Fruit fly (Drosophila melanogaster) whole organism, embryonic: ENCODE data around the gene CCHa1.
A peak's percentile ranks its signal among the peaks of the same experiment; 100 is the strongest.

Experiments
- Aef1 ChIP-seq: fragments of 200-800 bp; sonication (Bioruptor generic); IDR thresholded peaks from 3 replicates; pipeline ENCODE4 v1.3.6; 2022; ENCODE audit warnings: missing biosample characterization, missing genetic modification characterization
- Asciz ChIP-seq: fragments of 200-800 bp; sonication (Bioruptor generic); optimal IDR thresholded peaks from 2 replicates; lab custom pipeline; 2017; ENCODE audit warnings: missing biosample characterization, mild to moderate bottlenecking, missing genetic modification characterization, missing genetic modification reagents
- CG11696 ChIP-seq: fragments of 200-800 bp; sonication (Bioruptor generic); IDR thresholded peaks from 2 replicates; pipeline ENCODE4 v1.3.6; 2022; ENCODE audit warnings: missing biosample characterization, missing genetic modification characterization
- CG12104 ChIP-seq: fragments of 200-800 bp; sonication (Bioruptor generic); optimal IDR thresholded peaks from 3 replicates; lab custom pipeline; 2016; ENCODE audit warnings: missing biosample characterization, missing genetic modification characterization
- CG12299 ChIP-seq: fragments of 200-800 bp; sonication (Bioruptor generic); optimal IDR thresholded peaks from 2 replicates; lab custom pipeline; 2018; ENCODE audit warnings: missing biosample characterization, mild to moderate bottlenecking, missing genetic modification characterization
- CG15011 ChIP-seq: fragments of 200-800 bp; sonication (Bioruptor generic); optimal IDR thresholded peaks from 3 replicates; lab custom pipeline; 2018; ENCODE audit warnings: missing biosample characterization, mild to moderate bottlenecking, missing genetic modification characterization
- CG1647 ChIP-seq: fragments of 200-800 bp; sonication (Bioruptor generic); optimal IDR thresholded peaks from 3 replicates; lab custom pipeline; 2016; ENCODE audit warnings: missing biosample characterization, missing genetic modification characterization
- CG16815 ChIP-seq: fragments of 200-800 bp; sonication (Bioruptor generic); optimal IDR thresholded peaks from 3 replicates; lab custom pipeline; 2017; ENCODE audit warnings: missing biosample characterization, mild to moderate bottlenecking, missing genetic modification characterization
- CG2678 ChIP-seq: fragments of 200-800 bp; sonication (Bioruptor generic); optimal IDR thresholded peaks from 3 replicates; lab custom pipeline; 2019; ENCODE audit warnings: missing biosample characterization, mild to moderate bottlenecking, missing genetic modification characterization, moderate library complexity
- CG2889 ChIP-seq: fragments of 200-800 bp; sonication (Bioruptor generic); IDR thresholded peaks from 3 replicates; pipeline ENCODE4 v1.3.6; 2022; ENCODE audit warnings: missing biosample characterization, missing genetic modification characterization
- CG30403 ChIP-seq: fragments of 200-800 bp; sonication (Bioruptor generic); optimal IDR thresholded peaks from 3 replicates; lab custom pipeline; 2016; ENCODE audit warnings: missing biosample characterization, missing genetic modification characterization
- CG33557 ChIP-seq: fragments of 200-800 bp; sonication (Bioruptor generic); optimal IDR thresholded peaks from 2 replicates; lab custom pipeline; 2019; ENCODE audit warnings: missing biosample characterization, mild to moderate bottlenecking, missing genetic modification characterization, moderate library complexity
- CG43689 ChIP-seq: fragments of 200-800 bp; sonication (Bioruptor generic); IDR thresholded peaks from 2 replicates; pipeline ENCODE4 v1.3.6; 2022; ENCODE audit warnings: missing biosample characterization, missing genetic modification characterization
- CG4707 ChIP-seq: fragments of 200-800 bp; sonication (Bioruptor generic); optimal IDR thresholded peaks from 2 replicates; lab custom pipeline; 2018; ENCODE audit warnings: missing biosample characterization, mild to moderate bottlenecking, missing genetic modification characterization, moderate library complexity
- CG4820 ChIP-seq: fragments of 200-800 bp; sonication (Bioruptor generic); optimal IDR thresholded peaks from 3 replicates; lab custom pipeline; 2016; ENCODE audit warnings: missing biosample characterization, missing genetic modification characterization
- CG6689 ChIP-seq: fragments of 200-800 bp; sonication (Bioruptor generic); IDR thresholded peaks from 2 replicates; pipeline ENCODE4 v1.3.6; 2022; ENCODE audit warnings: missing biosample characterization, missing genetic modification characterization
- CG9932 ChIP-seq: fragments of 200-800 bp; sonication (Bioruptor generic); IDR thresholded peaks from 2 replicates; pipeline ENCODE4 v1.3.6; 2022; ENCODE audit warnings: missing biosample characterization, missing genetic modification characterization
- CTCF ChIP-seq: fragments of 200-800 bp; sonication (Bioruptor generic); optimal IDR thresholded peaks from 2 replicates; lab custom pipeline; 2017; ENCODE audit warnings: missing biosample characterization, mild to moderate bottlenecking, missing genetic modification characterization, moderate library complexity
- Dip2 ChIP-seq: fragments of 200-800 bp; sonication (Bioruptor generic); IDR thresholded peaks from 2 replicates; pipeline ENCODE4 v1.3.6; 2022; ENCODE audit warnings: missing biosample characterization, missing genetic modification characterization
- Hand ChIP-seq: fragments of 200-800 bp; sonication (Bioruptor generic); optimal IDR thresholded peaks from 2 replicates; lab custom pipeline; 2017; ENCODE audit warnings: mild to moderate bottlenecking, missing biosample characterization, missing genetic modification reagents, missing genetic modification characterization
- Lhr ChIP-seq: fragments of 200-800 bp; sonication (Bioruptor generic); optimal IDR thresholded peaks from 3 replicates; lab custom pipeline; 2017; ENCODE audit warnings: mild to moderate bottlenecking, missing biosample characterization, missing genetic modification reagents, missing genetic modification characterization
- Med ChIP-seq: fragments of 200-800 bp; sonication (Bioruptor generic); peaks from one replicate; lab custom pipeline; 2016; ENCODE audit warnings: missing biosample characterization, missing genetic modification characterization, mild to moderate bottlenecking, inconsistent platforms, moderate library complexity
- NFAT ChIP-seq: fragments of 200-800 bp; sonication (Bioruptor generic); IDR thresholded peaks from 2 replicates; pipeline ENCODE4 v1.3.6; 2022; ENCODE audit warnings: missing biosample characterization, missing genetic modification characterization
- Oaz ChIP-seq: fragments of 200-800 bp; sonication (Bioruptor generic); IDR thresholded peaks from 2 replicates; pipeline ENCODE4 v1.3.6; 2022; ENCODE audit warnings: missing biosample characterization, missing genetic modification characterization
- Rx ChIP-seq: fragments of 200-800 bp; sonication (Bioruptor generic); IDR thresholded peaks from 2 replicates; pipeline ENCODE4 v1.3.6; 2022; ENCODE audit warnings: missing biosample characterization, missing genetic modification characterization
- Trl ChIP-seq, 3 experiments: fragments of >200 bp in 2 of 3; fragments of 200-800 bp in 1 of 3; sonication (Bioruptor generic) in 1 of 3; optimal IDR thresholded peaks; 2 replicates in 1 of 3; 3 replicates in 2 of 3; lab custom pipeline; 2016 to 2017; ENCODE audit warnings: missing biosample characterization in 1 of 3, missing genetic modification characterization in 1 of 3
- cg ChIP-seq: fragments of 200-800 bp; sonication (Bioruptor generic); optimal IDR thresholded peaks from 3 replicates; lab custom pipeline; 2019; ENCODE audit warnings: missing biosample characterization, mild to moderate bottlenecking, missing genetic modification characterization, moderate library complexity
- chm ChIP-seq: fragments of 200-800 bp; sonication (Bioruptor generic); IDR thresholded peaks from 2 replicates; pipeline ENCODE4 v1.3.6; 2022; ENCODE audit warnings: missing biosample characterization, missing genetic modification characterization
- ems ChIP-seq: fragments of 200-800 bp; sonication (Bioruptor generic); optimal IDR thresholded peaks from 3 replicates; lab custom pipeline; 2016; ENCODE audit warnings: missing biosample characterization, missing genetic modification characterization
- gce ChIP-seq: fragments of 200-800 bp; sonication (Bioruptor generic); IDR thresholded peaks from 3 replicates; pipeline ENCODE4 v1.3.6; 2022; ENCODE audit warnings: missing biosample characterization, missing genetic modification characterization
- gfzf ChIP-seq: fragments of 200-800 bp; sonication (Bioruptor generic); optimal IDR thresholded peaks from 2 replicates; lab custom pipeline; 2016; ENCODE audit warnings: missing biosample characterization, mild to moderate bottlenecking, missing genetic modification characterization, moderate library complexity
- gro ChIP-seq: fragments of 200-800 bp; sonication (Bioruptor generic); optimal IDR thresholded peaks from 2 replicates; lab custom pipeline; 2016; ENCODE audit warnings: missing biosample characterization, missing genetic modification characterization
- ind ChIP-seq: fragments of 200-800 bp; sonication (Bioruptor generic); optimal IDR thresholded peaks from 3 replicates; lab custom pipeline; 2016; ENCODE audit warnings: missing biosample characterization, missing genetic modification characterization
- jigr1 ChIP-seq: fragments of 200-800 bp; sonication (Bioruptor generic); IDR thresholded peaks from 3 replicates; pipeline ENCODE4 v1.3.6; 2022; ENCODE audit warnings: missing biosample characterization, missing genetic modification characterization
- pzg ChIP-seq: fragments of 200-800 bp; sonication (Bioruptor generic); optimal IDR thresholded peaks from 3 replicates; lab custom pipeline; 2018; ENCODE audit warnings: missing biosample characterization, mild to moderate bottlenecking, missing genetic modification characterization, moderate library complexity
- ranshi ChIP-seq: fragments of 200-800 bp; sonication (Bioruptor generic); IDR thresholded peaks from 2 replicates; pipeline ENCODE4 v1.3.6; 2022; ENCODE audit warnings: missing biosample characterization, missing genetic modification characterization
- sr ChIP-seq: fragments of 200-800 bp; sonication (Bioruptor generic); IDR thresholded peaks from 3 replicates; pipeline ENCODE4 v1.3.6; 2022; ENCODE audit warnings: missing biosample characterization, missing genetic modification characterization
- toy ChIP-seq: fragments of 200-800 bp; sonication (Bioruptor generic); IDR thresholded peaks from 2 replicates; pipeline ENCODE4 v1.3.6; 2022; ENCODE audit warnings: missing biosample characterization, missing genetic modification characterization
- tup ChIP-seq: fragments of 200-800 bp; sonication (Bioruptor generic); optimal IDR thresholded peaks from 2 replicates; lab custom pipeline; 2016; ENCODE audit warnings: missing biosample characterization, mild to moderate bottlenecking, missing genetic modification characterization, moderate library complexity
- wor ChIP-seq: fragments of 200-800 bp; sonication (Bioruptor generic); IDR thresholded peaks from 2 replicates; pipeline ENCODE4 v1.3.6; 2022; ENCODE audit warnings: missing biosample characterization, missing genetic modification characterization

CCHa1 gene

dm6 chr3R:14122347-14122812 lies 25.7 kb upstream of the CCHa1 start, which contains the start of the genes Abi and twf (continued):
- peak; percentile 54 for TF ChIP-seq CG12104 (GFP tag; lab: Kevin White, UChicago)
- no peak for TF ChIP-seq CG2889
- TF ChIP-seq NFAT (GFP tag; lab: Robert Waterston, UW): peak; percentile 67; the same call in 1 of the 2 replicates
- no peak for TF ChIP-seq Oaz (GFP tag; lab: Robert Waterston, UW)
- peak; percentile 52 for TF ChIP-seq pzg (GFP tag; lab: Kevin White, UChicago)
- TF ChIP-seq ind: peak; percentile 74
- peak; percentile 75 for TF ChIP-seq gfzf
- no peak for TF ChIP-seq CG2678 (tag; lab: Kevin White, UChicago)
- peak; percentile 90 for TF ChIP-seq CG30403
- TF ChIP-seq CG11696 (GFP tag; lab: Robert Waterston, UW): no peak
- peak; percentile 20 for TF ChIP-seq CG12299 (tag; lab: Kevin White, UChicago)
- no peak for TF ChIP-seq wor
- 0 out of 2 replicates have a peak, but pooled peaks have one; percentile 33 for TF ChIP-seq Rx (GFP tag; lab: Robert Waterston, UW)
- TF ChIP-seq Lhr (GFP tag; lab: Kevin White, UChicago): peak; percentile 42
- TF ChIP-seq CG9932 (GFP tag; lab: Robert Waterston, UW): peak; percentile 81
- no peak for TF ChIP-seq sr (GFP tag; lab: Robert Waterston, UW)
- no peak for TF ChIP-seq toy (GFP tag; lab: Robert Waterston, UW)
- peak; percentile 32; the same call in 1 of the 2 replicates for TF ChIP-seq ranshi (GFP tag; lab: Robert Waterston, UW)
- no peak for TF ChIP-seq Dip2 (GFP tag; lab: Robert Waterston, UW)
- peak; percentile 73 for TF ChIP-seq CG4820 (GFP tag; lab: Kevin White, UChicago)
- TF ChIP-seq Trl (optimal IDR thresholded peaks at IDR 0.05; lab: Kevin White, UChicago): no peak
- peak; percentile 27 for TF ChIP-seq Trl (GFP tag; optimal IDR thresholded peaks at IDR 0.05; lab: Kevin White, UChicago)
- peak; percentile 72 for TF ChIP-seq CG6689 (GFP tag; lab: Robert Waterston, UW)
- peak; percentile 42 for TF ChIP-seq gro (GFP tag; lab: Kevin White, UChicago)
- TF ChIP-seq CG43689 (GFP tag; lab: Robert Waterston, UW): no peak
- peak; percentile 58 for TF ChIP-seq ems
- no peak for TF ChIP-seq jigr1 (GFP tag; lab: Robert Waterston, UW)
- no peak for TF ChIP-seq Hand (GFP tag; lab: Kevin White, UChicago)
- no peak for TF ChIP-seq CG15011
- TF ChIP-seq CG16815 (GFP tag; lab: Kevin White, UChicago): peak; percentile 43
- peak; percentile 68 for TF ChIP-seq Aef1 (GFP tag; lab: Robert Waterston, UW)
- TF ChIP-seq gce (GFP tag; lab: Robert Waterston, UW): no peak; the same call in 2 of the 3 replicates
- TF ChIP-seq Asciz (GFP tag; lab: Kevin White, UChicago): peak; percentile 22
- peak; percentile 29 for TF ChIP-seq CG1647 (GFP tag; lab: Kevin White, UChicago)
- TF ChIP-seq cg (GFP tag; lab: Kevin White, UChicago): no peak
- no peak for TF ChIP-seq CG4707 (GFP tag; lab: Kevin White, UChicago)

- TF ChIP-seq chm (GFP tag; lab: Robert Waterston, UW): no peak
- peak; percentile 19 for TF ChIP-seq Med
- TF ChIP-seq CG33557 (GFP tag; lab: Kevin White, UChicago): no peak
- TF ChIP-seq CTCF (GFP tag; lab: Kevin White, UChicago): no peak
- no peak for TF ChIP-seq tup (GFP tag; lab: Kevin White, UChicago)
Observed at dm6 chr3R:14118350-14118749, 21.7 kb upstream of the CCHa1 start, which contains the start of gene Kif19A. Gene Kif19A (minus strand): TSS chr3R:14118450.
